Worm (Caenorhabditis elegans): ENCODE data around the gene Y43C5A.3.

DNA sequence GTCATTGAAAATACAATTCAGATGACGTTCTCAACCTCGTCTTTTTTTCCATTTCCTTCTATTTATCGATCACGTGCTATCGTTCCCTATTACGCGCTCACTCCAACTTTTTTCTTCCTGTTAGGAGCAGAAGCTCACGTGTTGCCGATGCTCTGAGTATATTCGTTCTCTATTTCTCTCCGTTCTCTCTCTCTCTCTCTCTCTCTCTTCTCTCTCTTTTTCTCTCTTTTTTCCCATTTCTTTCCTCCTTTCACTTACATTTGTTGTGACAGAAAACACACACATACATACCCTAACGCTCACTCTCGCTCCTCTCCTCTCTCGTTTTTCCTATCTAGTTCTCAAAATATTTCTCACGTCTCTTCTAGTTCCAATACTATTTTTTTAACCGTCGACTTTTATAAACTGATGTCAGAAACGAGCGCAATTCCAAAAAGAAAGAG, 21.5 kb upstream of the Y43C5A.3 start:
- TF ChIP-seq ama-1 (optimal IDR thresholded peaks at IDR 0.05) (no peak), hnd-1 (tag; optimal IDR thresholded peaks at IDR 0.05) (no peak), tra-4 (tag; optimal IDR thresholded peaks at IDR 0.05) (no peak), ets-7 (tag; optimal IDR thresholded peaks at IDR 0.05) (no peak)
